Worm (Caenorhabditis elegans): ENCODE measurements around the gene spin-3.

Gene spin-3

ce11 chrX:13129949-13130348, at the start of gene spin-3:
TSS of gene spin-3 (plus strand) at chrX:13130249.
- TF ChIP-seq dpl-1 (GFP tag; optimal IDR thresholded peaks at IDR 0.05) (no peak), nhr-28 (tag; optimal IDR thresholded peaks at IDR 0.05) (no peak), nhr-76 (tag; optimal IDR thresholded peaks at IDR 0.05) (no peak), lir-3 (tag; optimal IDR thresholded peaks at IDR 0.05; ENCODE audit: poor library complexity) (no peak), snpc-4 (tag; optimal IDR thresholded peaks at IDR 0.05) (no peak), egl-27 (tag; optimal IDR thresholded peaks at IDR 0.05) (no peak), lin-13 (GFP tag; optimal IDR thresholded peaks at IDR 0.05) (no peak), F16B12.6 (tag; optimal IDR thresholded peaks at IDR 0.05) (no peak), Y116A8C.19 (tag; optimal IDR thresholded peaks at IDR 0.05; ENCODE audit: borderline replicate concordance) (no peak), nhr-20 (tag; optimal IDR thresholded peaks at IDR 0.05) (no peak), fkh-10 (GFP tag; optimal IDR thresholded peaks at IDR 0.05) (no peak), mab-9 (GFP tag; IDR thresholded peaks at IDR 0.05) (no peak), tbx-2 (tag; optimal IDR thresholded peaks at IDR 0.05) (no peak), sox-4 (tag; optimal IDR thresholded peaks at IDR 0.05) (no peak)

ce11 chrX:13082326-13082725, 47.7 kb upstream of the spin-3 start, which contains the start of gene str-10:
TSS of gene str-10 (plus strand) at chrX:13082626.
- TF ChIP-seq skn-1 (tag; optimal IDR thresholded peaks at IDR 0.05) (no peak), efl-1 (optimal IDR thresholded peaks at IDR 0.05) (no peak), efl-1 (GFP tag; optimal IDR thresholded peaks at IDR 0.05 in 1 of 2) (peak in 1 of 2 experiments; percentile 5)

- TF ChIP-seq lin-35 (GFP tag; optimal IDR thresholded peaks at IDR 0.05) = no peak
- no peak for TF ChIP-seq nhr-11 (tag; optimal IDR thresholded peaks at IDR 0.05)
- no peak for TF ChIP-seq sptf-1 (tag; optimal IDR thresholded peaks at IDR 0.05)
- TF ChIP-seq nhr-237 (tag; optimal IDR thresholded peaks at IDR 0.05) = no peak
- no peak for TF ChIP-seq C16A3.4 (tag; optimal IDR thresholded peaks at IDR 0.05)
- TF ChIP-seq unc-30 (tag; optimal IDR thresholded peaks at IDR 0.05) = no peak
- TF ChIP-seq snu-23 (GFP tag; optimal IDR thresholded peaks at IDR 0.05) = no peak
- no peak for TF ChIP-seq C34B4.2 (tag; optimal IDR thresholded peaks at IDR 0.05)
- TF ChIP-seq blmp-1 (tag; optimal IDR thresholded peaks at IDR 0.05) = no peak
- no peak for TF ChIP-seq ces-1 (GFP tag; optimal IDR thresholded peaks at IDR 0.05)
- TF ChIP-seq rnt-1 (tag; optimal IDR thresholded peaks at IDR 0.05) = no peak
Measured at ce11 chrX:13084273-13084672, 45.8 kb upstream of the spin-3 start, which contains the start of gene R03G8.1. TSS of gene R03G8.1 (plus strand) at chrX:13084573.

DNA sequence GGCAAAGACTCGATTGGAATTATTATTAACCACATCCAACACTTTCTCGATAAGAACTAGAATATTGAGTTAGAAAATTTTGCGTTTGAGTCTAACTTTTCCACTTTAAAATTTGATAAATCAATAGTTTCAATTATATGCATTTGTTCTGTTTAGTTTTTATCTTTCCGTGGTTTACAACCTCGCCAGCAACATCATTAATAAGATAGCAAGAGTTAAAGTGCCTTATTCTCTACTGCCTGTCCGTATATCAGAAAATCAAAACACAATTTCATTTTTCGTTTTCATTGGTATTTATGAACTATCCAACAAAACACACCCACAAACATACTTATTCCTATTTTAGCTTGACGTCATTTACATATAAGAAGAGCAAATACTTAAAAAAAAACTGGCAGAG, 41.5 kb upstream of the spin-3 start:
- TF ChIP-seq egl-27 (tag; optimal IDR thresholded peaks at IDR 0.05) = no peak
- no peak for TF ChIP-seq dpl-1 (GFP tag; optimal IDR thresholded peaks at IDR 0.05)
- no peak for TF ChIP-seq jun-1 (tag; optimal IDR thresholded peaks at IDR 0.05)
- no peak for TF ChIP-seq efl-1 (optimal IDR thresholded peaks at IDR 0.05)
- no peak for TF ChIP-seq efl-1 (GFP tag; optimal IDR thresholded peaks at IDR 0.05 in 1 of 2)
- no peak for TF ChIP-seq lsy-2 (tag; optimal IDR thresholded peaks at IDR 0.05)
- no peak for TF ChIP-seq nhr-71 (tag; optimal IDR thresholded peaks at IDR 0.05)
- TF ChIP-seq ceh-90 (tag; optimal IDR thresholded peaks at IDR 0.05) = no peak
- TF ChIP-seq ama-1 (optimal IDR thresholded peaks at IDR 0.05) = no peak
- no peak for TF ChIP-seq Y116A8C.19 (tag; optimal IDR thresholded peaks at IDR 0.05; ENCODE audit: borderline replicate concordance)
- no peak for TF ChIP-seq aly-2 (tag; optimal IDR thresholded peaks at IDR 0.05)
- no peak for TF ChIP-seq blmp-1 (tag; optimal IDR thresholded peaks at IDR 0.05)
- no peak for TF ChIP-seq tlp-1 (tag; optimal IDR thresholded peaks at IDR 0.05)
- no peak for TF ChIP-seq sox-4 (tag; optimal IDR thresholded peaks at IDR 0.05)
- TF ChIP-seq F16B12.6 (tag; optimal IDR thresholded peaks at IDR 0.05) = no peak
- TF ChIP-seq hpl-2 (GFP tag; optimal IDR thresholded peaks at IDR 0.05) = no peak
- no peak for TF ChIP-seq xbp-1 (tag; optimal IDR thresholded peaks at IDR 0.05)
- no peak for TF ChIP-seq lin-35 (GFP tag; optimal IDR thresholded peaks at IDR 0.05)
- TF ChIP-seq sup-37 (GFP tag; optimal IDR thresholded peaks at IDR 0.05) = no peak
- TF ChIP-seq nhr-77 (tag; optimal IDR thresholded peaks at IDR 0.05) = no peak
